Worm (Caenorhabditis elegans): Measurements from ENCODE around the gene syx-4.

- no peak for TF ChIP-seq nhr-76 (tag; optimal IDR thresholded peaks at IDR 0.05)
- TF ChIP-seq pag-3 (tag; optimal IDR thresholded peaks at IDR 0.05; ENCODE audit: borderline replicate concordance, insufficient read depth) = no peak
- no peak for TF ChIP-seq hlh-17 (GFP tag; optimal IDR thresholded peaks at IDR 0.05; ENCODE audit: borderline replicate concordance)
- TF ChIP-seq elt-2 (tag; optimal IDR thresholded peaks at IDR 0.05) = peak; percentile 66
- TF ChIP-seq ztf-4 (tag; optimal IDR thresholded peaks at IDR 0.05) = no peak
- no peak for TF ChIP-seq ztf-11 (tag; optimal IDR thresholded peaks at IDR 0.05)
- TF ChIP-seq unc-86 (tag; optimal IDR thresholded peaks at IDR 0.05) = no peak
- TF ChIP-seq nhr-237 (tag; optimal IDR thresholded peaks at IDR 0.05) = no peak
Observed at ce11 chrIV:8475030-8475679, 18.1 kb downstream of the syx-4 start.
